Fruit fly (Drosophila melanogaster) whole organism, adult: ENCODE results near the gene Utx.

Source experiments
- CG11617 ChIP-seq: fragments of 200-800 bp; sonication (Bioruptor generic); optimal IDR thresholded peaks from 2 replicates; lab custom pipeline; 2017; ENCODE audit warnings: mild to moderate bottlenecking, missing biosample characterization, missing genetic modification reagents, missing genetic modification characterization
- CG12768 ChIP-seq: fragments of 200-800 bp; sonication (Bioruptor generic); optimal IDR thresholded peaks from 2 replicates; lab custom pipeline; 2017; ENCODE audit warnings: missing biosample characterization, missing genetic modification characterization, mild to moderate bottlenecking, moderate library complexity, missing genetic modification reagents
- CG14711 ChIP-seq: fragments of 200-800 bp; sonication (Bioruptor generic); optimal IDR thresholded peaks from 2 replicates; lab custom pipeline; 2018; ENCODE audit warnings: missing biosample characterization, mild to moderate bottlenecking, missing genetic modification characterization, moderate library complexity
- CG1620 ChIP-seq: fragments of 200-800 bp; sonication (Bioruptor generic); optimal IDR thresholded peaks from 2 replicates; lab custom pipeline; 2016; ENCODE audit warnings: missing biosample characterization, missing genetic modification characterization
- CG33017 ChIP-seq: fragments of 200-800 bp; sonication (Bioruptor generic); optimal IDR thresholded peaks from 2 replicates; lab custom pipeline; 2018; ENCODE audit warnings: missing biosample characterization, mild to moderate bottlenecking, missing genetic modification characterization, moderate library complexity
- CG5204 ChIP-seq: fragments of 200-800 bp; sonication (Bioruptor generic); optimal IDR thresholded peaks from 2 replicates; lab custom pipeline; 2016; ENCODE audit warnings: missing biosample characterization, missing genetic modification characterization
- CG7045 ChIP-seq: fragments of 200-800 bp; sonication (Bioruptor generic); optimal IDR thresholded peaks from 2 replicates; lab custom pipeline; 2017; ENCODE audit warnings: missing biosample characterization, mild to moderate bottlenecking, missing genetic modification characterization
- CG7101 ChIP-seq: fragments of 200-800 bp; sonication (Bioruptor generic); optimal IDR thresholded peaks from 2 replicates; lab custom pipeline; 2018; ENCODE audit warnings: missing biosample characterization, mild to moderate bottlenecking, missing genetic modification characterization, moderate library complexity
- Clk ChIP-seq: fragments of 200-800 bp; sonication (Bioruptor generic); optimal IDR thresholded peaks from 2 replicates; lab custom pipeline; 2017; ENCODE audit warnings: missing biosample characterization, missing genetic modification characterization
- Crg-1 ChIP-seq: fragments of 200-800 bp; sonication (Bioruptor generic); optimal IDR thresholded peaks from 2 replicates; lab custom pipeline; 2016; ENCODE audit warnings: missing biosample characterization, missing genetic modification characterization
- Hr96 ChIP-seq: fragments of 200-800 bp; sonication (Bioruptor generic); optimal IDR thresholded peaks from 2 replicates; lab custom pipeline; 2016; ENCODE audit warnings: missing biosample characterization, missing genetic modification characterization
- Mnt ChIP-seq: fragments of 200-800 bp; sonication (Bioruptor generic); optimal IDR thresholded peaks from 2 replicates; lab custom pipeline; 2016; ENCODE audit warnings: missing biosample characterization, mild to moderate bottlenecking, missing genetic modification characterization
- bab1 ChIP-seq: fragments of 200-800 bp; sonication (Bioruptor generic); optimal IDR thresholded peaks from 3 replicates; lab custom pipeline; 2019; ENCODE audit warnings: missing biosample characterization, mild to moderate bottlenecking, missing genetic modification characterization, moderate library complexity
- cic ChIP-seq: fragments of 200-800 bp; sonication (Bioruptor generic); optimal IDR thresholded peaks from 2 replicates; lab custom pipeline; 2017; ENCODE audit warnings: missing biosample characterization, mild to moderate bottlenecking, missing genetic modification characterization, moderate library complexity
- cnc ChIP-seq, 2 experiments: fragments of >200 bp; optimal IDR thresholded peaks; 2 replicates each; lab custom pipeline; 2017
- kay ChIP-seq: fragments of 200-800 bp; sonication (Bioruptor generic); peaks from one replicate; lab custom pipeline; 2016; ENCODE audit warnings: missing biosample characterization, missing genetic modification characterization, borderline replicate concordance
- ovo ChIP-seq: fragments of 200-800 bp; sonication (Bioruptor generic); optimal IDR thresholded peaks from 2 replicates; lab custom pipeline; 2016; ENCODE audit warnings: missing biosample characterization, missing genetic modification characterization
- pad ChIP-seq: fragments of 200-800 bp; sonication (Bioruptor generic); optimal IDR thresholded peaks from 3 replicates; lab custom pipeline; 2017; ENCODE audit warnings: missing biosample characterization, missing genetic modification characterization, mild to moderate bottlenecking, moderate library complexity, missing genetic modification reagents
- tj ChIP-seq: fragments of 200-800 bp; sonication (Bioruptor generic); optimal IDR thresholded peaks from 3 replicates; lab custom pipeline; 2017; ENCODE audit warnings: missing biosample characterization, mild to moderate bottlenecking, missing genetic modification characterization, moderate library complexity
- toe ChIP-seq: fragments of 200-800 bp; sonication (Bioruptor generic); optimal IDR thresholded peaks from 2 replicates; lab custom pipeline; 2016; ENCODE audit warnings: missing biosample characterization, missing genetic modification characterization

Gene Utx

dm6 chr2L:10263830-10264634, 14.6 kb downstream of the Utx start, which contains the start of gene REPTOR-BP:
REPTOR-BP (plus strand) TSS chr2L:10264125.
- TF ChIP-seq kay (GFP tag; lab: Kevin White, UChicago) (peak; percentile 75), toe (GFP tag; lab: Kevin White, UChicago) (no peak), CG11617 (GFP tag; lab: Kevin White, UChicago) (no peak), Mnt (GFP tag; lab: Kevin White, UChicago) (no peak), CG7045 (GFP tag; lab: Kevin White, UChicago) (no peak), CG14711 (tag; lab: Kevin White, UChicago) (peak; percentile 20), bab1 (GFP tag; lab: Kevin White, UChicago) (peak; percentile 46), tj (GFP tag; lab: Kevin White, UChicago) (no peak), Hr96 (GFP tag; lab: Kevin White, UChicago) (no peak)

- no peak for TF ChIP-seq cic (GFP tag; lab: Kevin White, UChicago)
- TF ChIP-seq Clk (GFP tag; lab: Kevin White, UChicago) = no peak
- no peak for TF ChIP-seq CG12768 (GFP tag; lab: Kevin White, UChicago)
- TF ChIP-seq CG11617 (GFP tag; lab: Kevin White, UChicago) = no peak
- TF ChIP-seq cnc (optimal IDR thresholded peaks at IDR 0.05; lab: Kevin White, UChicago) = no peak
- no peak for TF ChIP-seq CG5204 (GFP tag; lab: Kevin White, UChicago)
- TF ChIP-seq bab1 (GFP tag; lab: Kevin White, UChicago) = no peak
- TF ChIP-seq CG33017 (tag; lab: Kevin White, UChicago) = no peak
- no peak for TF ChIP-seq CG14711 (tag; lab: Kevin White, UChicago)
- no peak for TF ChIP-seq toe (GFP tag; lab: Kevin White, UChicago)
- no peak for TF ChIP-seq Crg-1
- TF ChIP-seq tj (GFP tag; lab: Kevin White, UChicago) = no peak
- no peak for TF ChIP-seq pad (GFP tag; lab: Kevin White, UChicago)
- no peak for TF ChIP-seq kay (GFP tag; lab: Kevin White, UChicago)
- TF ChIP-seq Hr96 (GFP tag; lab: Kevin White, UChicago) = no peak
These were observed 15.3 kb downstream of the Utx start, which contains the start of gene Rsf1 for dm6 chr2L:10263343-10263744. Rsf1 (minus strand) TSS chr2L:10263554.

dm6 chr2L:10261774-10262173, 16.8 kb downstream of the Utx start:
- TF ChIP-seq kay (GFP tag; lab: Kevin White, UChicago) (peak; percentile 91), CG1620 (GFP tag; lab: Kevin White, UChicago) (no peak)

dm6 chr2L:10260750-10261493, 17.7 kb downstream of the Utx start, which contains the start of gene Pten:
Pten (minus strand) TSS chr2L:10261049.
- TF ChIP-seq CG11617 (GFP tag; lab: Kevin White, UChicago) (peak; percentile 27), tj (GFP tag; lab: Kevin White, UChicago) (peak; percentile 40), Mnt (GFP tag; lab: Kevin White, UChicago) (peak; percentile 21), CG33017 (tag; lab: Kevin White, UChicago) (peak; percentile 28), pad (GFP tag; lab: Kevin White, UChicago) (peak; percentile 12), cic (GFP tag; lab: Kevin White, UChicago) (no peak), CG14711 (tag; lab: Kevin White, UChicago) (peak; percentile 73), kay (GFP tag; lab: Kevin White, UChicago) (peak; percentile 91), toe (GFP tag; lab: Kevin White, UChicago) (no peak), ovo (no peak), bab1 (GFP tag; lab: Kevin White, UChicago) (peak; percentile 46), CG7101 (tag; lab: Kevin White, UChicago) (peak; percentile 47), CG12768 (GFP tag; lab: Kevin White, UChicago) (peak; percentile 66), CG7045 (GFP tag; lab: Kevin White, UChicago) (peak; percentile 61)

- TF ChIP-seq cic (GFP tag; lab: Kevin White, UChicago) (no peak), CG12768 (GFP tag; lab: Kevin White, UChicago) (no peak), kay (GFP tag; lab: Kevin White, UChicago) (no peak), Hr96 (GFP tag; lab: Kevin White, UChicago) (no peak)
These were observed 18.5 kb downstream of the Utx start for dm6 chr2L:10259960-10260749.
